Fruit fly (Drosophila melanogaster) whole organism, embryonic: ENCODE results near the gene CG7781.

Experiments
- Antp ChIP-seq: fragments of 200-800 bp; sonication (Bioruptor generic); optimal IDR thresholded peaks from 3 replicates; lab custom pipeline; 2016; ENCODE audit warnings: missing biosample characterization, missing genetic modification characterization
- Awh ChIP-seq: fragments of 200-800 bp; sonication (Bioruptor generic); IDR thresholded peaks from 2 replicates; pipeline ENCODE4, ENCODE4 v1.3.6; 2022; ENCODE audit warnings: missing biosample characterization, missing genetic modification characterization
- BEAF-32 ChIP-seq: fragments of 200-800 bp; sonication (Bioruptor generic); optimal IDR thresholded peaks from 3 replicates; lab custom pipeline; 2017; ENCODE audit warnings: missing biosample characterization, missing genetic modification characterization, mild to moderate bottlenecking, moderate library complexity, missing genetic modification reagents
- Bgb ChIP-seq: fragments of 200-800 bp; sonication (Bioruptor generic); IDR thresholded peaks from 2 replicates; pipeline ENCODE4 v1.3.6; 2022; ENCODE audit warnings: missing biosample characterization, missing genetic modification characterization; ENCODE audit not compliant: partially characterized antibody
- CG10274 ChIP-seq: fragments of 200-800 bp; sonication (Bioruptor generic); optimal IDR thresholded peaks from 3 replicates; lab custom pipeline; 2017; ENCODE audit warnings: missing biosample characterization, mild to moderate bottlenecking, missing genetic modification characterization
- CG12155 ChIP-seq: fragments of 200-800 bp; sonication (Bioruptor generic); optimal IDR thresholded peaks from 3 replicates; lab custom pipeline; 2016; ENCODE audit warnings: missing biosample characterization, missing genetic modification characterization
- CG12236 ChIP-seq: fragments of 200-800 bp; sonication (Bioruptor generic); optimal IDR thresholded peaks from 2 replicates; lab custom pipeline; 2016; ENCODE audit warnings: missing biosample characterization, missing genetic modification characterization
- CG1529 ChIP-seq: fragments of 200-800 bp; sonication (Bioruptor generic); optimal IDR thresholded peaks from 3 replicates; lab custom pipeline; 2018; ENCODE audit warnings: missing biosample characterization, missing genetic modification characterization
- CG16863 ChIP-seq: fragments of 200-800 bp; sonication (Bioruptor generic); optimal IDR thresholded peaks from 3 replicates; lab custom pipeline; 2016; ENCODE audit warnings: missing biosample characterization, missing genetic modification characterization
- CG17829 ChIP-seq: fragments of 200-800 bp; optimal IDR thresholded peaks from 2 replicates; lab custom pipeline; 2019; ENCODE audit warnings: missing biosample characterization, mild to moderate bottlenecking, missing genetic modification characterization, moderate library complexity
- CG17912 ChIP-seq: fragments of 200-800 bp; sonication (Bioruptor generic); optimal IDR thresholded peaks from 2 replicates; lab custom pipeline; 2018; ENCODE audit warnings: missing biosample characterization, mild to moderate bottlenecking, missing genetic modification characterization
- CG2116 ChIP-seq: fragments of 200-800 bp; sonication (Bioruptor generic); optimal IDR thresholded peaks from 3 replicates; lab custom pipeline; 2018; ENCODE audit warnings: missing biosample characterization, mild to moderate bottlenecking, missing genetic modification characterization
- CG2129 ChIP-seq: fragments of 200-800 bp; sonication (Bioruptor generic); IDR thresholded peaks from 2 replicates; pipeline ENCODE4 v1.3.6; 2022; ENCODE audit warnings: missing biosample characterization, missing genetic modification characterization; ENCODE audit not compliant: partially characterized antibody
- CG2678 ChIP-seq: fragments of 200-800 bp; sonication (Bioruptor generic); optimal IDR thresholded peaks from 3 replicates; lab custom pipeline; 2019; ENCODE audit warnings: missing biosample characterization, mild to moderate bottlenecking, missing genetic modification characterization, moderate library complexity
- CG2875 ChIP-seq: fragments of 200-800 bp; sonication (Bioruptor generic); optimal IDR thresholded peaks from 2 replicates; lab custom pipeline; 2017; ENCODE audit warnings: missing biosample characterization, mild to moderate bottlenecking, missing genetic modification characterization, missing genetic modification reagents
- CG32772 ChIP-seq: fragments of 200-800 bp; sonication (Bioruptor generic); IDR thresholded peaks from 2 replicates; pipeline ENCODE4 v1.3.6; 2022; ENCODE audit warnings: missing biosample characterization, missing genetic modification characterization
- CG34224 ChIP-seq: fragments of 200-800 bp; sonication (Bioruptor generic); IDR thresholded peaks from 3 replicates; pipeline ENCODE4 v1.3.6; 2022; ENCODE audit warnings: missing biosample characterization, missing genetic modification characterization; ENCODE audit not compliant: partially characterized antibody
- CG34376 ChIP-seq: fragments of 200-800 bp; sonication (Bioruptor generic); optimal IDR thresholded peaks from 2 replicates; lab custom pipeline; 2018; ENCODE audit warnings: missing biosample characterization, mild to moderate bottlenecking, missing genetic modification characterization
- CG9215 ChIP-seq: fragments of 200-800 bp; sonication (Bioruptor generic); IDR thresholded peaks from 2 replicates; pipeline ENCODE4 v1.3.6; 2022; ENCODE audit warnings: missing biosample characterization, missing genetic modification characterization
- CG9437 ChIP-seq: fragments of 200-800 bp; sonication (Bioruptor generic); optimal IDR thresholded peaks from 2 replicates; lab custom pipeline; 2018; ENCODE audit warnings: missing biosample characterization, mild to moderate bottlenecking, missing genetic modification characterization
- Dbx ChIP-seq: fragments of 200-800 bp; sonication (Bioruptor generic); IDR thresholded peaks from 3 replicates; pipeline ENCODE4 v1.3.6; 2022; ENCODE audit warnings: missing biosample characterization, missing genetic modification characterization
- Deaf1 ChIP-seq: fragments of 200-800 bp; optimal IDR thresholded peaks from 3 replicates; lab custom pipeline; 2019; ENCODE audit warnings: missing biosample characterization, mild to moderate bottlenecking, missing genetic modification characterization, moderate library complexity
- HLH3B ChIP-seq: fragments of 200-800 bp; sonication (Bioruptor generic); IDR thresholded peaks from 2 replicates; pipeline ENCODE4 v1.3.6; 2022; ENCODE audit warnings: missing biosample characterization, missing genetic modification characterization
- Hey ChIP-seq: fragments of 200-800 bp; sonication (Bioruptor generic); optimal IDR thresholded peaks from 3 replicates; lab custom pipeline; 2018; ENCODE audit warnings: missing biosample characterization, mild to moderate bottlenecking, missing genetic modification characterization
- Mad ChIP-seq: fragments of 200-800 bp; sonication (Bioruptor generic); optimal IDR thresholded peaks from 2 replicates; lab custom pipeline; 2016; ENCODE audit warnings: missing biosample characterization, missing genetic modification characterization
- Nf-YC ChIP-seq: fragments of 200-800 bp; optimal IDR thresholded peaks from 3 replicates; lab custom pipeline; 2019; ENCODE audit warnings: missing biosample characterization, mild to moderate bottlenecking, missing genetic modification characterization, moderate library complexity
- PHDP ChIP-seq: fragments of 200-800 bp; sonication (Bioruptor generic); optimal IDR thresholded peaks from 3 replicates; lab custom pipeline; 2018; ENCODE audit warnings: missing biosample characterization, mild to moderate bottlenecking, missing genetic modification characterization, moderate library complexity
- Ravus ChIP-seq: fragments of 200-800 bp; sonication (Bioruptor generic); IDR thresholded peaks from 2 replicates; pipeline ENCODE4 v1.3.6; 2022; ENCODE audit warnings: missing biosample characterization, missing genetic modification characterization
- TFAM ChIP-seq: fragments of 200-800 bp; sonication (Bioruptor generic); optimal IDR thresholded peaks from 2 replicates; lab custom pipeline; 2017; ENCODE audit warnings: missing biosample characterization, missing genetic modification characterization, inconsistent platforms
- Trl ChIP-seq, 3 experiments: fragments of >200 bp in 2 of 3; fragments of 200-800 bp in 1 of 3; sonication (Bioruptor generic) in 1 of 3; optimal IDR thresholded peaks; 2 replicates in 1 of 3; 3 replicates in 2 of 3; lab custom pipeline; 2016 to 2017; ENCODE audit warnings: missing biosample characterization in 1 of 3, missing genetic modification characterization in 1 of 3
- Usf ChIP-seq: fragments of 200-800 bp; sonication (Bioruptor generic); optimal IDR thresholded peaks from 2 replicates; lab custom pipeline; 2017; ENCODE audit warnings: missing genotype, missing biosample characterization, missing genetic modification characterization
- ac ChIP-seq: fragments of 200-800 bp; sonication (Bioruptor generic); optimal IDR thresholded peaks from 3 replicates; lab custom pipeline; 2017; ENCODE audit warnings: missing biosample characterization, mild to moderate bottlenecking, missing genetic modification characterization
- ash1 ChIP-seq: fragments of 200-800 bp; sonication (Bioruptor generic); optimal IDR thresholded peaks from 2 replicates; lab custom pipeline; 2018; ENCODE audit warnings: missing biosample characterization, mild to moderate bottlenecking, missing genetic modification characterization
- bsh ChIP-seq, 2 experiments: fragments of 200-800 bp; sonication (Bioruptor generic); optimal IDR thresholded peaks; 2 replicates each; lab custom pipeline; 2017 to 2018; ENCODE audit warnings: mild to moderate bottlenecking in 2 of 2, missing biosample characterization in 2 of 2, missing genetic modification characterization in 2 of 2, moderate library complexity in 1 of 2
- chm ChIP-seq: fragments of 200-800 bp; sonication (Bioruptor generic); IDR thresholded peaks from 2 replicates; pipeline ENCODE4 v1.3.6; 2022; ENCODE audit warnings: missing biosample characterization, missing genetic modification characterization
- dan ChIP-seq: fragments of 200-800 bp; sonication (Bioruptor generic); IDR thresholded peaks from 2 replicates; pipeline ENCODE4 v1.3.6; 2022; ENCODE audit warnings: missing biosample characterization, missing genetic modification characterization
- danr ChIP-seq: fragments of 200-800 bp; sonication (Bioruptor generic); IDR thresholded peaks from 2 replicates; pipeline ENCODE4 v1.3.6; 2022; ENCODE audit warnings: missing biosample characterization, missing genetic modification characterization
- dpn ChIP-seq, 2 experiments: fragments of 200-800 bp; sonication (Bioruptor generic); optimal IDR thresholded peaks; 3 replicates each; lab custom pipeline; 2016; ENCODE audit warnings: missing biosample characterization in 2 of 2, missing genetic modification characterization in 2 of 2
- eve ChIP-seq, 2 experiments: fragments of >200 bp; optimal IDR thresholded peaks; 2 replicates each; lab custom pipeline; 2017; ENCODE audit warnings: missing biosample characterization in 2 of 2, missing genetic modification characterization in 2 of 2
- eyg ChIP-seq: fragments of 200-800 bp; sonication (Bioruptor generic); optimal IDR thresholded peaks from 3 replicates; lab custom pipeline; 2016; ENCODE audit warnings: missing biosample characterization, missing genetic modification characterization
- gsb-n ChIP-seq: fragments of 200-800 bp; sonication (Bioruptor generic); optimal IDR thresholded peaks from 3 replicates; lab custom pipeline; 2018; ENCODE audit warnings: missing biosample characterization, mild to moderate bottlenecking, missing genetic modification characterization
- lab ChIP-seq: fragments of 200-800 bp; sonication (Bioruptor generic); optimal IDR thresholded peaks from 3 replicates; lab custom pipeline; 2017; ENCODE audit warnings: missing biosample characterization, missing genetic modification characterization, mild to moderate bottlenecking, moderate library complexity, missing genetic modification reagents
- pb ChIP-seq: fragments of 200-800 bp; sonication (Bioruptor generic); optimal IDR thresholded peaks from 3 replicates; lab custom pipeline; 2016; ENCODE audit warnings: missing biosample characterization, missing genetic modification characterization
- phol ChIP-seq: fragments of 200-800 bp; sonication (Bioruptor generic); optimal IDR thresholded peaks from 3 replicates; lab custom pipeline; 2018; ENCODE audit warnings: missing biosample characterization, mild to moderate bottlenecking, missing genetic modification characterization, moderate library complexity
- pita ChIP-seq: fragments of 200-800 bp; sonication (Bioruptor generic); optimal IDR thresholded peaks from 2 replicates; lab custom pipeline; 2017; ENCODE audit warnings: missing biosample characterization, mild to moderate bottlenecking, missing genetic modification characterization
- shn ChIP-seq: fragments of 200-800 bp; sonication (Bioruptor generic); optimal IDR thresholded peaks from 3 replicates; lab custom pipeline; 2016; ENCODE audit warnings: missing biosample characterization, missing genetic modification characterization
- sna ChIP-seq: fragments of 200-800 bp; sonication (Bioruptor generic); IDR thresholded peaks from 2 replicates; pipeline ENCODE4 v1.3.6; 2022; ENCODE audit warnings: missing biosample characterization, missing genetic modification characterization; ENCODE audit not compliant: partially characterized antibody
- vvl ChIP-seq: fragments of 200-800 bp; sonication (Bioruptor generic); IDR thresholded peaks from 2 replicates; pipeline ENCODE4 v1.3.6; 2022; ENCODE audit warnings: missing biosample characterization, missing genetic modification characterization

The CG7781 gene

DNA sequence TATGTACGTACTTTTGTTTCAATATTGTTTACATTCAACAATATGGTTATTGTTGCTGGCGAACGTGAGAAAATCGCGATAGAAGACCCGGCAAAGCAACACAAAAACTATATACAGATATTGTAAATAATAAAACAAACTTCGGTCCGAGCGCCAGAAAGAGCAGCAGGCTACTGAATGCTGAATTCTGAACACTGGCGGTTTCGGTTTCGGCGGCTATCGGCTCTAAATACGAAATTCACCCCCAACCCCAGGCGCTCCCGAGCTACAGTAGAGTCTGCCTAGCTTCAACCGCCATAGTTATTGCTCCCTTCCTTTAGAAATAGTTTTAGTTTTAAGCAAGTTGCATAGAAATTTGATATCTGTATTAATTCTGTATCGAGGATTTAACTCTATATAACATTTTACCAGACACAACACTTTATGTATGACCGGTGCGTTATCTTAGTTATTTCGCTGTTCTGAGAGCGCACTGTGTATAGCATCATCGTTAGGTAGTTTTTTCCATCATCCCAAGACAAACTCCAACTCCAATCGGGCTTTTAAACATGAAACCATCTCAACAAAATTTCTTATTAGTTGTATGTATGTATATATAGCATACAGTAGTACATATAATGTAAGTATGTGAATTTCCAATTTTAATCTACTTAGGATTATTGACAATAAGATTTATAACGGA, 37.2 kb upstream of the CG7781 start, which contains the start of gene CG7627 (continued):
- peak; percentile 67 for TF ChIP-seq pb (GFP tag; lab: Kevin White, UChicago)
- TF ChIP-seq CG17912 (GFP tag; lab: Kevin White, UChicago): peak; percentile 24
- TF ChIP-seq CG2875 (GFP tag; lab: Kevin White, UChicago): peak; percentile 54
- peak; percentile 67; the same call in 1 of the 2 replicates for TF ChIP-seq Awh
- 0 out of 2 replicates have a peak, but pooled peaks have one; percentile 40 for TF ChIP-seq danr (GFP tag; lab: Robert Waterston, UW)
- TF ChIP-seq TFAM (GFP tag; lab: Kevin White, UChicago): no peak
- no peak for TF ChIP-seq CG34224 (GFP tag; lab: Robert Waterston, UW)
- no peak for TF ChIP-seq Hey
- TF ChIP-seq lab (GFP tag; lab: Kevin White, UChicago): peak; percentile 88
- peak; percentile 81 for TF ChIP-seq HLH3B (GFP tag; lab: Robert Waterston, UW)
- TF ChIP-seq pita (GFP tag; lab: Kevin White, UChicago): no peak
- peak; percentile 50 for TF ChIP-seq eyg (GFP tag; lab: Kevin White, UChicago)
- TF ChIP-seq CG12236 (GFP tag; lab: Kevin White, UChicago): no peak
- TF ChIP-seq BEAF-32: no peak
- TF ChIP-seq CG1529 (GFP tag; lab: Kevin White, UChicago): peak; percentile 20
- TF ChIP-seq chm (GFP tag; lab: Robert Waterston, UW): peak; percentile 72; the same call in 1 of the 2 replicates
- TF ChIP-seq CG2678 (tag; lab: Kevin White, UChicago): peak; percentile 88
- no peak for TF ChIP-seq Mad
- no peak for TF ChIP-seq CG2129 (GFP tag; lab: Robert Waterston, UW)
- peak; percentile 55 for TF ChIP-seq Nf-YC (tag; lab: Kevin White, UChicago)
- peak; percentile 40 for TF ChIP-seq CG16863
- peak; percentile 70 for TF ChIP-seq phol (tag; lab: Kevin White, UChicago)
- no peak for TF ChIP-seq ash1 (GFP tag; lab: Kevin White, UChicago)
- peak; percentile 70 for TF ChIP-seq Antp
- TF ChIP-seq dan (GFP tag; lab: Robert Waterston, UW): no peak
- peak; percentile 97 for TF ChIP-seq Deaf1 (tag; lab: Kevin White, UChicago)
- TF ChIP-seq Trl (optimal IDR thresholded peaks at IDR 0.05; lab: Kevin White, UChicago): no peak
- TF ChIP-seq Trl (GFP tag; optimal IDR thresholded peaks at IDR 0.05; lab: Kevin White, UChicago): peak; percentile 71
- TF ChIP-seq CG12155 (GFP tag; lab: Kevin White, UChicago): peak; percentile 53
- peak; percentile 51 for TF ChIP-seq Usf
- TF ChIP-seq Dbx: peak; percentile 85
- peak; percentile 54 for TF ChIP-seq Ravus (GFP tag; lab: Robert Waterston, UW)
- peak; percentile 79 for TF ChIP-seq shn (GFP tag; lab: Kevin White, UChicago)
- TF ChIP-seq CG2116 (GFP tag; lab: Kevin White, UChicago): peak; percentile 17
- TF ChIP-seq CG9215 (GFP tag; lab: Robert Waterston, UW): peak; percentile 69
- peak; percentile 67 for TF ChIP-seq CG9437 (GFP tag; lab: Kevin White, UChicago)
- TF ChIP-seq bsh (GFP tag; optimal IDR thresholded peaks at IDR 0.05; lab: Kevin White, UChicago): peak in 1 of 2 experiments; percentile 72
- TF ChIP-seq eve (GFP tag; optimal IDR thresholded peaks at IDR 0.05; lab: Kevin White, UChicago): peak in 1 of 2 experiments; percentile 82
- TF ChIP-seq vvl (GFP tag; lab: Robert Waterston, UW): peak; percentile 83
- TF ChIP-seq Bgb: peak; percentile 38; the same call in 1 of the 2 replicates
- no peak for TF ChIP-seq sna
- TF ChIP-seq dpn (GFP tag; optimal IDR thresholded peaks at IDR 0.05; lab: Kevin White, UChicago): peak; percentile 67 to 77
- TF ChIP-seq CG32772 (GFP tag; lab: Robert Waterston, UW): peak; percentile 56
- no peak for TF ChIP-seq ac
- TF ChIP-seq CG17829 (tag; lab: Kevin White, UChicago): peak; percentile 72
- TF ChIP-seq gsb-n (tag; lab: Kevin White, UChicago): peak; percentile 19
- TF ChIP-seq CG34376 (GFP tag; lab: Kevin White, UChicago): peak; percentile 76
- TF ChIP-seq CG10274 (GFP tag; lab: Kevin White, UChicago): no peak
- peak; percentile 68 for TF ChIP-seq PHDP (tag; lab: Kevin White, UChicago)
